Fruit fly (Drosophila melanogaster) whole organism, embryonic: ENCODE results near the gene ATPsynbeta.
A peak's percentile ranks its signal among the peaks of the same experiment; 100 is the strongest.

Experiments
- Aef1 ChIP-seq: fragments of 200-800 bp; sonication (Bioruptor generic); IDR thresholded peaks from 3 replicates; pipeline ENCODE4 v1.3.6; 2022; ENCODE audit warnings: missing biosample characterization, missing genetic modification characterization
- CG11456 ChIP-seq: fragments of 200-800 bp; sonication (Bioruptor generic); IDR thresholded peaks from 3 replicates; pipeline ENCODE4 v1.3.6; 2022; ENCODE audit warnings: missing biosample characterization, missing genetic modification characterization
- CG11695 ChIP-seq: fragments of 200-800 bp; sonication (Bioruptor generic); IDR thresholded peaks from 3 replicates; pipeline ENCODE4 v1.3.6; 2022; ENCODE audit warnings: missing biosample characterization, missing genetic modification characterization
- CG11696 ChIP-seq: fragments of 200-800 bp; sonication (Bioruptor generic); IDR thresholded peaks from 2 replicates; pipeline ENCODE4 v1.3.6; 2022; ENCODE audit warnings: missing biosample characterization, missing genetic modification characterization
- CG11723 ChIP-seq: fragments of 200-800 bp; sonication (Bioruptor generic); optimal IDR thresholded peaks from 2 replicates; lab custom pipeline; 2017; ENCODE audit warnings: missing biosample characterization, mild to moderate bottlenecking, missing genetic modification characterization
- CG13894 ChIP-seq: fragments of 200-800 bp; sonication (Bioruptor generic); optimal IDR thresholded peaks from 3 replicates; lab custom pipeline; 2018; ENCODE audit warnings: missing biosample characterization, mild to moderate bottlenecking, missing genetic modification characterization, moderate library complexity
- CG17328 ChIP-seq: fragments of 200-800 bp; sonication (Bioruptor generic); IDR thresholded peaks from 2 replicates; pipeline ENCODE4 v1.3.6; 2022; ENCODE audit warnings: missing biosample characterization, missing genetic modification characterization
- CG17385 ChIP-seq: fragments of 200-800 bp; sonication (Bioruptor generic); optimal IDR thresholded peaks from 3 replicates; lab custom pipeline; 2018; ENCODE audit warnings: missing biosample characterization, mild to moderate bottlenecking, missing genetic modification characterization
- CG18476 ChIP-seq: fragments of 200-800 bp; sonication (Bioruptor generic); optimal IDR thresholded peaks from 2 replicates; lab custom pipeline; 2016; ENCODE audit warnings: missing biosample characterization, mild to moderate bottlenecking, missing genetic modification characterization
- CG30403 ChIP-seq: fragments of 200-800 bp; sonication (Bioruptor generic); optimal IDR thresholded peaks from 3 replicates; lab custom pipeline; 2016; ENCODE audit warnings: missing biosample characterization, missing genetic modification characterization
- CG34224 ChIP-seq: fragments of 200-800 bp; sonication (Bioruptor generic); IDR thresholded peaks from 3 replicates; pipeline ENCODE4 v1.3.6; 2022; ENCODE audit warnings: missing biosample characterization, missing genetic modification characterization; ENCODE audit not compliant: partially characterized antibody
- CG4360 ChIP-seq: fragments of 200-800 bp; sonication (Bioruptor generic); IDR thresholded peaks from 2 replicates; pipeline ENCODE4 v1.3.6; 2022; ENCODE audit warnings: missing biosample characterization, missing genetic modification characterization
- CG4617 ChIP-seq: fragments of 200-800 bp; sonication (Bioruptor generic); optimal IDR thresholded peaks from 3 replicates; lab custom pipeline; 2016; ENCODE audit warnings: missing biosample characterization, missing genetic modification characterization, borderline replicate concordance
- CG6254 ChIP-seq: fragments of 200-800 bp; sonication (Bioruptor generic); optimal IDR thresholded peaks from 3 replicates; lab custom pipeline; 2017; ENCODE audit warnings: mild to moderate bottlenecking, missing biosample characterization, missing genetic modification reagents, missing genetic modification characterization
- CG7271 ChIP-seq: fragments of 200-800 bp; sonication (Bioruptor generic); optimal IDR thresholded peaks from 2 replicates; lab custom pipeline; 2018; ENCODE audit warnings: missing biosample characterization, mild to moderate bottlenecking, missing genetic modification characterization, moderate library complexity
- CG8924 ChIP-seq: fragments of 200-800 bp; optimal IDR thresholded peaks from 3 replicates; lab custom pipeline; 2019; ENCODE audit warnings: missing biosample characterization, mild to moderate bottlenecking, missing genetic modification characterization, moderate library complexity
- CG9437 ChIP-seq: fragments of 200-800 bp; sonication (Bioruptor generic); optimal IDR thresholded peaks from 2 replicates; lab custom pipeline; 2018; ENCODE audit warnings: missing biosample characterization, mild to moderate bottlenecking, missing genetic modification characterization
- Ets65A ChIP-seq: fragments of 200-800 bp; sonication (Bioruptor generic); peaks from one replicate; lab custom pipeline; 2016; ENCODE audit warnings: missing biosample characterization, missing genetic modification characterization
- HLHmδ ChIP-seq: fragments of 200-800 bp; sonication (Bioruptor generic); optimal IDR thresholded peaks from 2 replicates; lab custom pipeline; 2018; ENCODE audit warnings: missing biosample characterization, mild to moderate bottlenecking, missing genetic modification characterization, moderate library complexity
- HmgD ChIP-seq: fragments of 200-800 bp; sonication (Bioruptor generic); optimal IDR thresholded peaks from 3 replicates; lab custom pipeline; 2016; ENCODE audit warnings: missing biosample characterization, missing genetic modification characterization
- Jarid2 ChIP-seq: fragments of 200-800 bp; sonication (Bioruptor generic); optimal IDR thresholded peaks from 3 replicates; lab custom pipeline; 2017; ENCODE audit warnings: mild to moderate bottlenecking, missing biosample characterization, missing genetic modification reagents, missing genetic modification characterization
- Med ChIP-seq: fragments of 200-800 bp; sonication (Bioruptor generic); peaks from one replicate; lab custom pipeline; 2016; ENCODE audit warnings: missing biosample characterization, missing genetic modification characterization, mild to moderate bottlenecking, inconsistent platforms, moderate library complexity
- Nf-YB ChIP-seq: fragments of 200-800 bp; sonication (Bioruptor generic); optimal IDR thresholded peaks from 3 replicates; lab custom pipeline; 2019; ENCODE audit warnings: missing biosample characterization, mild to moderate bottlenecking, missing genetic modification characterization, moderate library complexity
- Nf-YC ChIP-seq: fragments of 200-800 bp; optimal IDR thresholded peaks from 3 replicates; lab custom pipeline; 2019; ENCODE audit warnings: missing biosample characterization, mild to moderate bottlenecking, missing genetic modification characterization, moderate library complexity
- Sox102F ChIP-seq: fragments of 200-800 bp; sonication (Bioruptor generic); optimal IDR thresholded peaks from 2 replicates; lab custom pipeline; 2018; ENCODE audit warnings: missing biosample characterization, mild to moderate bottlenecking, missing genetic modification characterization, moderate library complexity
- Ssrp ChIP-seq: fragments of 200-800 bp; sonication (Bioruptor generic); optimal IDR thresholded peaks from 2 replicates; lab custom pipeline; 2018; ENCODE audit warnings: missing biosample characterization, mild to moderate bottlenecking, missing genetic modification characterization, moderate library complexity
- Trl ChIP-seq, 3 experiments: fragments of >200 bp in 2 of 3; fragments of 200-800 bp in 1 of 3; sonication (Bioruptor generic) in 1 of 3; optimal IDR thresholded peaks; 2 replicates in 1 of 3; 3 replicates in 2 of 3; lab custom pipeline; 2016 to 2017; ENCODE audit warnings: missing biosample characterization in 1 of 3, missing genetic modification characterization in 1 of 3
- Usf ChIP-seq: fragments of 200-800 bp; sonication (Bioruptor generic); optimal IDR thresholded peaks from 2 replicates; lab custom pipeline; 2017; ENCODE audit warnings: missing genotype, missing biosample characterization, missing genetic modification characterization
- Xrp1 ChIP-seq: fragments of 200-800 bp; sonication (Bioruptor generic); IDR thresholded peaks from 2 replicates; pipeline ENCODE4 v1.3.6; 2022; ENCODE audit warnings: missing biosample characterization, missing genetic modification characterization
- br ChIP-seq: fragments of >200 bp; optimal IDR thresholded peaks from 2 replicates; lab custom pipeline; 2017
- dimm ChIP-seq: fragments of 200-800 bp; sonication (Bioruptor generic); IDR thresholded peaks from 2 replicates; pipeline ENCODE4 v1.3.6; 2022; ENCODE audit warnings: missing biosample characterization, missing genetic modification characterization
- exex ChIP-seq: fragments of 200-800 bp; sonication (Bioruptor generic); optimal IDR thresholded peaks from 4 replicates; lab custom pipeline; 2018; ENCODE audit warnings: missing biosample characterization, mild to moderate bottlenecking, missing genetic modification characterization, moderate library complexity
- fu2 ChIP-seq: fragments of 200-800 bp; sonication (Bioruptor generic); optimal IDR thresholded peaks from 2 replicates; lab custom pipeline; 2016; ENCODE audit warnings: missing biosample characterization, missing genetic modification characterization
- pita ChIP-seq: fragments of 200-800 bp; sonication (Bioruptor generic); optimal IDR thresholded peaks from 2 replicates; lab custom pipeline; 2017; ENCODE audit warnings: missing biosample characterization, mild to moderate bottlenecking, missing genetic modification characterization
- run ChIP-seq: fragments of 200-800 bp; sonication (Bioruptor generic); optimal IDR thresholded peaks from 3 replicates; lab custom pipeline; 2018; ENCODE audit warnings: missing biosample characterization, mild to moderate bottlenecking, missing genetic modification characterization
- sens ChIP-seq: fragments of 200-800 bp; sonication (Bioruptor generic); peaks from one replicate; lab custom pipeline; 2016; ENCODE audit warnings: missing biosample characterization, missing genetic modification characterization
- seq ChIP-seq: fragments of 200-800 bp; sonication (Bioruptor generic); IDR thresholded peaks from 2 replicates; pipeline ENCODE4 v1.3.6; 2022; ENCODE audit warnings: missing biosample characterization, missing genetic modification characterization
- twi ChIP-seq: fragments of 200-800 bp; optimal IDR thresholded peaks from 2 replicates; lab custom pipeline; 2019; ENCODE audit warnings: missing biosample characterization, mild to moderate bottlenecking, missing genetic modification characterization, moderate library complexity
- unc-4 ChIP-seq: fragments of 200-800 bp; sonication (Bioruptor generic); IDR thresholded peaks from 2 replicates; pipeline ENCODE4 v1.3.6; 2022; ENCODE audit warnings: missing biosample characterization, missing genetic modification characterization; ENCODE audit not compliant: partially characterized antibody

Gene ATPsynbeta

DNA sequence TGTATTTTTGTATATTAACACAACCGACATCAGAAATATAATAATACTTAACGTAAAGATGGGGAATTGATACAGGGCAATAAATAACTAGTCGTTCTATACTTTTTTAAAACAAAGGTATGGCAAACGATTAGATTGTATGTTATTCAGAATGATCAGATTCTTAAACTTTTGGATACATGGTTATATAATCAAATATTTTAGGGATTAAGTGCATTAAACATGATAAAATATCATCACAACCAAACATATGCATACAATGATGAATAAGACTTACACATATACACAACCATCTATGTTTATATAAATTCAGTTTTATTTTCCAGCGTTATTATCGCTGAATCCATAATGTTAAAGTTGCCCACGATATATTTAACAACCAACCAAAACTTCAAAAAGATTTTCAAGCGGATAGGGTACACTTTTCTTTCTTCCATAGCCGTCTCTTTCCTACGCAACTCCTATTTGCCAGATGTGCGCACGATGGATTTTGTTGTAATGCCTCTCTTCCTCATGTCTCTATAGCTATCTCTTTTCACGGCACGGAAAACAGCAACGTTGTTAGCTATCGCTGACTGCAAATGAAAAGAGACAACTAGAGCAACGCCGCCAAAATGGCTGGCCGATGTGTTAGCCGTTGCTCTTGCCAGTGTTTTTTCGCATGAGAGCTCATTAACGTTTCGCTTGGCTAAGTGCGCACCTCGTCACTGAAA is 42.1 kb upstream of the ATPsynbeta start, which contains the start of gene toy (continued):
- TF ChIP-seq Usf (no peak), HmgD (GFP tag; lab: Kevin White, UChicago) (peak; percentile 80), CG4360 (GFP tag; lab: Robert Waterston, UW) (peak; percentile 100), Sox102F (GFP tag; lab: Kevin White, UChicago) (no peak), Aef1 (GFP tag; lab: Robert Waterston, UW) (peak; percentile 79), CG34224 (0 out of 3 replicates have a peak, but pooled peaks have one; percentile 25), pita (GFP tag; lab: Kevin White, UChicago) (no peak), Trl (optimal IDR thresholded peaks at IDR 0.05; lab: Kevin White, UChicago) (peak in 1 of 2 experiments; percentile 5), Trl (GFP tag; optimal IDR thresholded peaks at IDR 0.05; lab: Kevin White, UChicago) (no peak), CG18476 (GFP tag; lab: Kevin White, UChicago) (no peak), CG17385 (peak; percentile 50), fu2 (no peak), sens (GFP tag; lab: Kevin White, UChicago) (peak; percentile 73), twi (tag; lab: Kevin White, UChicago) (peak; percentile 43), Jarid2 (GFP tag; lab: Kevin White, UChicago) (peak; percentile 91), CG7271 (tag; lab: Kevin White, UChicago) (peak; percentile 6)
- TF ChIP-seq, all 482 proteins: peak for 44

dm6 chr4:995958-996357 is 35.3 kb upstream of the ATPsynbeta start:
- TF ChIP-seq CG30403 (no peak), Xrp1 (no peak), Nf-YC (tag; lab: Kevin White, UChicago) (peak; percentile 93), Nf-YB (GFP tag; lab: Kevin White, UChicago) (peak; percentile 91), CG13894 (tag; lab: Kevin White, UChicago) (peak; percentile 47)

dm6 chr4:1008444-1008843 is 22.8 kb upstream of the ATPsynbeta start:
- TF ChIP-seq br, result no peak
- TF ChIP-seq CG6254 (GFP tag; lab: Kevin White, UChicago), result peak; percentile 63
- peak; percentile 55 for TF ChIP-seq CG11723 (GFP tag; lab: Kevin White, UChicago)
- no peak for TF ChIP-seq HLHmδ (GFP tag; lab: Kevin White, UChicago)
- no peak for TF ChIP-seq run (tag; lab: Kevin White, UChicago)
- TF ChIP-seq CG4617, result no peak

- TF ChIP-seq CG11456 (GFP tag; lab: Robert Waterston, UW) (no peak), CG11695 (GFP tag; lab: Robert Waterston, UW) (0 out of 3 replicates have a peak, but pooled peaks have one; percentile 24), CG17328 (GFP tag; lab: Robert Waterston, UW) (peak; percentile 30; the same call in 1 of the 2 replicates), Ets65A (GFP tag; lab: Kevin White, UChicago) (peak; percentile 62), dimm (GFP tag; lab: Robert Waterston, UW) (no peak), CG11696 (GFP tag; lab: Robert Waterston, UW) (peak; percentile 70), CG9437 (GFP tag; lab: Kevin White, UChicago) (no peak), Med (peak; percentile 0), Ssrp (no peak), Xrp1 (peak; percentile 23; the same call in 1 of the 2 replicates), unc-4 (no peak), CG8924 (tag; lab: Kevin White, UChicago) (no peak), seq (GFP tag; lab: Robert Waterston, UW) (no peak), sens (GFP tag; lab: Kevin White, UChicago) (peak; percentile 44), exex (tag; lab: Kevin White, UChicago) (no peak)
- TF ChIP-seq, all 482 proteins: peak for 7
These were observed 6.2 kb upstream of the ATPsynbeta start for dm6 chr4:1025101-1025500.
